Worm (Caenorhabditis elegans) whole organism, L1 larva: ENCODE results near the gene ZK1307.7.

Source experiments
- C16A3.4 ChIP-seq: fragments of 150-350 bp; optimal IDR thresholded peaks from 2 replicates; lab custom pipeline; 2014; ENCODE audit warnings: missing biosample characterization, missing genetic modification characterization
- aha-1 ChIP-seq: fragments of 150-350 bp; optimal IDR thresholded peaks from 2 replicates; lab custom pipeline; 2014; ENCODE audit warnings: missing biosample characterization, missing genetic modification characterization
- alr-1 ChIP-seq: fragments of 200-800 bp; sonication (Bioruptor generic); optimal IDR thresholded peaks from 2 replicates; lab custom pipeline; 2018; ENCODE audit warnings: borderline replicate concordance, mild to moderate bottlenecking, missing genetic modification characterization, missing compliant biosample characterization
- aly-2 ChIP-seq: fragments of 150-350 bp; optimal IDR thresholded peaks from 2 replicates; lab custom pipeline; 2014; ENCODE audit warnings: missing biosample characterization, missing genetic modification characterization
- blmp-1 ChIP-seq: fragments of 150-350 bp; optimal IDR thresholded peaks from 2 replicates; lab custom pipeline; 2014; ENCODE audit warnings: missing biosample characterization, missing genetic modification characterization
- ceh-63 ChIP-seq: fragments of 200-800 bp; sonication (Bioruptor generic); optimal IDR thresholded peaks from 2 replicates; lab custom pipeline; 2018; ENCODE audit warnings: mild to moderate bottlenecking, missing genetic modification characterization, missing compliant biosample characterization
- ceh-88 ChIP-seq: fragments of 200-800 bp; sonication (Bioruptor generic); IDR thresholded peaks from 2 replicates; pipeline ENCODE4 v1.3.6; 2022; ENCODE audit warnings: missing genetic modification characterization, missing compliant biosample characterization
- dpl-1 ChIP-seq, 3 experiments: fragments of 150-350 bp in 2 of 3; sonication (generic microtip) in 1 of 3; optimal IDR thresholded peaks; 2 replicates each; lab custom pipeline; 2014 to 2017; ENCODE audit warnings: missing biosample characterization in 3 of 3, missing genetic modification characterization in 3 of 3, missing genetic modification reagents in 3 of 3
- efl-1 ChIP-seq, 4 experiments: fragments of 150-350 bp; optimal IDR thresholded peaks in 3 of 4; peaks in 1 of 4; 1 replicate in 1 of 4; 2 replicates in 3 of 4; lab custom pipeline; 2014; ENCODE audit warnings: missing biosample characterization in 2 of 4, missing genetic modification characterization in 2 of 4, missing genetic modification reagents in 2 of 4
- egl-13 ChIP-seq: sonication (generic microtip); optimal IDR thresholded peaks from 2 replicates; lab custom pipeline; 2016; ENCODE audit warnings: missing genotype, missing genetic modification reagents, missing genetic modification characterization, missing compliant biosample characterization
- fkh-10 ChIP-seq: sonication (generic microtip); optimal IDR thresholded peaks from 2 replicates; lab custom pipeline; 2017; ENCODE audit warnings: missing biosample characterization, missing genetic modification reagents, missing genetic modification characterization
- fkh-4 ChIP-seq: sonication (generic microtip); optimal IDR thresholded peaks from 2 replicates; lab custom pipeline; 2016; ENCODE audit warnings: missing compliant biosample characterization, missing genetic modification characterization, borderline replicate concordance
- fkh-8 ChIP-seq: sonication (generic microtip); optimal IDR thresholded peaks from 2 replicates; lab custom pipeline; 2016; ENCODE audit warnings: mild to moderate bottlenecking, missing genetic modification characterization, missing compliant biosample characterization
- fos-1 ChIP-seq: fragments of 150-350 bp; optimal IDR thresholded peaks from 2 replicates; lab custom pipeline; 2014; ENCODE audit warnings: missing biosample characterization, missing genetic modification characterization
- grh-1 ChIP-seq: fragments of 200-800 bp; sonication (Bioruptor generic); IDR thresholded peaks from 2 replicates; pipeline ENCODE4 v1.3.6; 2022; ENCODE audit warnings: missing genetic modification reagents, missing genetic modification characterization, missing compliant biosample characterization
- irx-1 ChIP-seq: sonication (generic microtip); optimal IDR thresholded peaks from 2 replicates; lab custom pipeline; 2016; ENCODE audit warnings: missing genetic modification characterization, missing compliant biosample characterization
- lin-14 ChIP-seq: fragments of 200-800 bp; sonication (Bioruptor generic); optimal IDR thresholded peaks from 2 replicates; lab custom pipeline; 2018; ENCODE audit warnings: mild to moderate bottlenecking, missing genetic modification characterization, moderate library complexity, missing compliant biosample characterization
- lin-15B ChIP-seq: fragments of 150-350 bp; sonication (generic microtip); optimal IDR thresholded peaks from 3 replicates; lab custom pipeline; 2014; ENCODE audit warnings: missing biosample characterization, missing genetic modification characterization
- lin-35 ChIP-seq, 2 experiments: fragments of 150-350 bp; optimal IDR thresholded peaks; 2 replicates each; lab custom pipeline; 2014; ENCODE audit warnings: missing biosample characterization in 2 of 2, missing genetic modification characterization in 2 of 2, missing genetic modification reagents in 2 of 2
- lin-39 ChIP-seq: fragments of 150-350 bp; optimal IDR thresholded peaks from 2 replicates; lab custom pipeline; 2014; ENCODE audit warnings: missing biosample characterization, missing genetic modification reagents, missing genetic modification characterization
- lsy-2 ChIP-seq, 2 experiments: fragments of 150-350 bp; optimal IDR thresholded peaks; 2 replicates each; lab custom pipeline; 2014; ENCODE audit warnings: missing biosample characterization in 2 of 2, missing genetic modification characterization in 2 of 2
- mdl-1 ChIP-seq, 2 experiments: fragments of 150-350 bp; optimal IDR thresholded peaks; 2 replicates each; lab custom pipeline; 2014 to 2017; ENCODE audit warnings: missing biosample characterization in 2 of 2, missing genetic modification characterization in 2 of 2, inconsistent platforms in 1 of 2
- mef-2 ChIP-seq: fragments of 150-350 bp; optimal IDR thresholded peaks from 2 replicates; lab custom pipeline; 2014; ENCODE audit warnings: missing biosample characterization, missing genetic modification characterization
- mep-1 ChIP-seq: fragments of 150-350 bp; optimal IDR thresholded peaks from 2 replicates; lab custom pipeline; 2014; ENCODE audit warnings: missing biosample characterization, missing genetic modification characterization
- nhr-12 ChIP-seq: sonication (generic microtip); optimal IDR thresholded peaks from 2 replicates; lab custom pipeline; 2017; ENCODE audit warnings: missing biosample characterization, missing genetic modification characterization
- nhr-19 ChIP-seq: fragments of 200-800 bp; sonication (Bioruptor generic); conservative IDR thresholded peaks from 2 replicates; pipeline ENCODE4 v1.3.6; 2022; ENCODE audit warnings: missing genetic modification characterization, missing compliant biosample characterization
- nhr-20 ChIP-seq: sonication (generic microtip); optimal IDR thresholded peaks from 2 replicates; lab custom pipeline; 2016; ENCODE audit warnings: mild to moderate bottlenecking, missing genetic modification characterization, missing compliant biosample characterization
- nhr-28 ChIP-seq: fragments of 150-350 bp; optimal IDR thresholded peaks from 2 replicates; lab custom pipeline; 2014; ENCODE audit warnings: missing biosample characterization, missing genetic modification characterization
- nhr-47 ChIP-seq: sonication (generic microtip); optimal IDR thresholded peaks from 2 replicates; lab custom pipeline; 2016; ENCODE audit warnings: mild to moderate bottlenecking, missing genetic modification characterization, moderate library complexity, missing compliant biosample characterization
- nhr-71 ChIP-seq: sonication (generic microtip); optimal IDR thresholded peaks from 2 replicates; lab custom pipeline; 2016; ENCODE audit warnings: mild to moderate bottlenecking, missing genetic modification characterization, moderate library complexity, missing compliant biosample characterization
- nhr-76 ChIP-seq: sonication (generic microtip); optimal IDR thresholded peaks from 2 replicates; lab custom pipeline; 2017; ENCODE audit warnings: missing biosample characterization, missing genetic modification characterization
- nhr-77 ChIP-seq: fragments of 150-350 bp; optimal IDR thresholded peaks from 2 replicates; lab custom pipeline; 2014; ENCODE audit warnings: missing biosample characterization, missing genetic modification characterization
- nhr-84 ChIP-seq: sonication (generic microtip); optimal IDR thresholded peaks from 2 replicates; lab custom pipeline; 2017; ENCODE audit warnings: missing biosample characterization, missing genetic modification characterization
- nhr-85 ChIP-seq: sonication (generic microtip); peaks from one replicate; lab custom pipeline; 2016; ENCODE audit warnings: missing genetic modification characterization, inconsistent platforms, missing compliant biosample characterization
- pag-3 ChIP-seq: sonication (generic microtip); optimal IDR thresholded peaks from 2 replicates; lab custom pipeline; 2017; ENCODE audit warnings: missing genetic modification characterization, mild to moderate bottlenecking, missing compliant biosample characterization, antibody characterized with exemption, borderline replicate concordance; ENCODE audit not compliant: insufficient read depth
- pqm-1 ChIP-seq: sonication (generic microtip); optimal IDR thresholded peaks from 3 replicates; lab custom pipeline; 2017; ENCODE audit warnings: missing biosample characterization, missing genetic modification characterization
- skn-1 ChIP-seq: fragments of 150-350 bp; optimal IDR thresholded peaks from 2 replicates; lab custom pipeline; 2014; ENCODE audit warnings: missing biosample characterization, missing genetic modification characterization
- snu-23 ChIP-seq: sonication (generic microtip); optimal IDR thresholded peaks from 2 replicates; lab custom pipeline; 2016; ENCODE audit warnings: missing genetic modification characterization, missing compliant biosample characterization
- sup-37 ChIP-seq: fragments of 200-800 bp; sonication (Bioruptor generic); optimal IDR thresholded peaks from 2 replicates; lab custom pipeline; 2018; ENCODE audit warnings: mild to moderate bottlenecking, missing genetic modification characterization, missing compliant biosample characterization
- swsn-7 ChIP-seq: sonication (generic microtip); optimal IDR thresholded peaks from 2 replicates; lab custom pipeline; 2016; ENCODE audit warnings: missing genetic modification characterization, missing compliant biosample characterization
- tbx-2 ChIP-seq: sonication (generic microtip); optimal IDR thresholded peaks from 2 replicates; lab custom pipeline; 2016; ENCODE audit warnings: missing genetic modification characterization, missing compliant biosample characterization
- tlp-1 ChIP-seq: fragments of 150-350 bp; optimal IDR thresholded peaks from 2 replicates; lab custom pipeline; 2014; ENCODE audit warnings: missing biosample characterization, missing genetic modification characterization
- unc-130 ChIP-seq: fragments of 150-350 bp; optimal IDR thresholded peaks from 2 replicates; lab custom pipeline; 2017; ENCODE audit warnings: missing biosample characterization, missing genetic modification characterization, inconsistent platforms
- unc-62 ChIP-seq: fragments of 150-350 bp; optimal IDR thresholded peaks from 2 replicates; lab custom pipeline; 2014; ENCODE audit warnings: missing biosample characterization, missing genetic modification reagents, missing genetic modification characterization
- unc-98 ChIP-seq: fragments of 200-800 bp; sonication (Bioruptor generic); IDR thresholded peaks from 2 replicates; pipeline ENCODE4 v1.3.6; 2022; ENCODE audit warnings: missing genetic modification characterization, missing compliant biosample characterization
- vab-15 ChIP-seq: sonication (generic microtip); optimal IDR thresholded peaks from 2 replicates; lab custom pipeline; 2017; ENCODE audit warnings: missing genotype, mild to moderate bottlenecking, missing genetic modification characterization, missing compliant biosample characterization
- xbp-1 ChIP-seq: sonication (generic microtip); optimal IDR thresholded peaks from 2 replicates; lab custom pipeline; 2016; ENCODE audit warnings: missing genetic modification characterization, missing compliant biosample characterization
- zip-4 ChIP-seq: fragments of 200-800 bp; sonication (Bioruptor generic); optimal IDR thresholded peaks from 2 replicates; lab custom pipeline; 2018; ENCODE audit warnings: mild to moderate bottlenecking, missing genetic modification characterization, moderate library complexity, missing compliant biosample characterization
- ztf-4 ChIP-seq: fragments of 150-350 bp; optimal IDR thresholded peaks from 2 replicates; lab custom pipeline; 2014; ENCODE audit warnings: missing biosample characterization, missing genetic modification characterization

The ZK1307.7 gene

DNA sequence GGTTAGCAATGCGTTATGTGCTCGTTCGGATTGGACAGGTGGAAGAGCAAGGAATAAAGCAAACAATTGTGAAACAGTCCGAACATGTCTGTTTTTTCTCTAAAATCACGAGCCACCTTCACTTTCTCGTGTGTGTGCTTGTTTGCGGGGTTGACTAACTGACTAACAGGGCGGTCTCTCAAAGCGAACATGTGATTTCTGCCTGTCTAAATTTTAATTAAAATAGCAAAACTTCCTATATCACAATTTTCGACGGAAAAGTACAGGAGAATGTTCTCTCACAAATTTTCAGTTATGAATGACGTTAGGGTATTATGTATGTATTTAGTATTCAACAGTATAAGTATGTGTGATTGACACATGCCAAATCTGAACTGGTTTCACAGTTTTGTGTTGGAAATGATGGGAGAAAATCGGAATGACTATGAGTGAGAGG lies 14.5 kb upstream of the ZK1307.7 start:
- no peak for TF ChIP-seq irx-1 (tag; lab: Kevin White, UChicago)
- TF ChIP-seq ceh-63 = no peak
- TF ChIP-seq pag-3 (tag; lab: Kevin White, UChicago) = no peak
- peak in 1 of 2 experiments; percentile 40 for TF ChIP-seq lin-35 (GFP tag; optimal IDR thresholded peaks at IDR 0.05; lab: Kevin White, UChicago)
- TF ChIP-seq lin-14 (GFP tag; lab: Kevin White, UChicago) = peak; percentile 39
- peak in 1 of 2 experiments; percentile 74 for TF ChIP-seq mdl-1 (tag; optimal IDR thresholded peaks at IDR 0.05; lab: Kevin White, UChicago)
- no peak for TF ChIP-seq aly-2
- no peak for TF ChIP-seq vab-15 (tag; lab: Kevin White, UChicago)
- TF ChIP-seq egl-13 (tag; lab: Kevin White, UChicago) = no peak
- TF ChIP-seq ceh-88 (GFP tag; lab: Robert Waterston, UW) = no peak
- no peak for TF ChIP-seq fos-1 (tag; lab: Kevin White, UChicago)
- TF ChIP-seq nhr-20 (tag; lab: Kevin White, UChicago) = peak; percentile 9
- TF ChIP-seq nhr-85 = no peak
- TF ChIP-seq tlp-1 = no peak
- TF ChIP-seq nhr-12 (tag; lab: Kevin White, UChicago) = no peak
- no peak for TF ChIP-seq nhr-84
- TF ChIP-seq alr-1 (tag; lab: Kevin White, UChicago) = no peak
- no peak for TF ChIP-seq lin-39 (tag; lab: Kevin White, UChicago)
- TF ChIP-seq lin-15B (tag; lab: Kevin White, UChicago) = no peak
- TF ChIP-seq grh-1 (GFP tag; lab: Robert Waterston, UW) = no peak
- TF ChIP-seq blmp-1 (tag; lab: Kevin White, UChicago) = peak; percentile 23
- TF ChIP-seq nhr-19 (GFP tag; lab: Robert Waterston, UW) = no peak
- TF ChIP-seq pqm-1 (tag; lab: Kevin White, UChicago) = no peak
- no peak for TF ChIP-seq nhr-47
- TF ChIP-seq mef-2 (tag; lab: Kevin White, UChicago) = no peak
- no peak for TF ChIP-seq unc-98 (GFP tag; lab: Robert Waterston, UW)
- TF ChIP-seq snu-23 = no peak
- TF ChIP-seq nhr-71 = peak; percentile 44
- TF ChIP-seq efl-1 (optimal IDR thresholded peaks at IDR 0.05; lab: Kevin White, UChicago) = no peak
- peak in 1 of 2 experiments; percentile 94 for TF ChIP-seq efl-1 (GFP tag; optimal IDR thresholded peaks at IDR 0.05 in 1 of 2; lab: Kevin White, UChicago)
- no peak for TF ChIP-seq xbp-1 (tag; lab: Kevin White, UChicago)
- no peak for TF ChIP-seq fkh-8 (tag; lab: Kevin White, UChicago)
- TF ChIP-seq ztf-4 = no peak

DNA sequence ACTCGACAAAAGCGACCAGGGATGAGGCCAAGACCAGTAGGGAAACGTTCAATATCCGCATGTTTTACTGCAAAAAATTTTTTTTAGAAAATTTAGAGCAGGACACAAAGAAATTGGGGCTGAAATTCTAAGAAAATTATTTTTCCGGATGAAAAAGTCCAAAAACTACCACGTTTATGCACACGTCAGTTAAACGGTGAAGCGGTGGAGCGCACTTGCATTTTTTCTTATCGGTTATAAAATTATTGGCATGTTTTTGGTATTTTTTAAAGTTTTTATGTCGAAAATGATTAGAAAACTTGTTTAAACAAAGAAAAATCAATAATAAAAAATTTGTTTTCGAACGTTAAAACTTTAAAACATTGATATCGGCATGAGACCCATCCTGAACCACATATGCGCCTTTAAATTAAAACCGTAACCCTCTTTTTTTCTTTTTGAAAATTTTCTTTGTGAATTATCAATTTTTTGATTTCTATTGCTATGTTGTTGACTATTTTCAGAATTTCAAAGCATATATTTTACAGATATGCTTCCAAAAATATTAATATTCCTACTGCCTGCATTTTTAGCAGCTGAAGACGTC lies 12.2 kb upstream of the ZK1307.7 start, which contains the start of the genes dnj-20 and ZK1307.8:
dnj-20 (minus strand) TSS at position 67 of the 586 bp plus-strand sequence.
ZK1307.8 (plus strand) TSS at position 504 of the 586 bp plus-strand sequence.
- TF ChIP-seq swsn-7 (tag; lab: Kevin White, UChicago) = no peak
- no peak for TF ChIP-seq sup-37 (GFP tag; lab: Kevin White, UChicago)
- TF ChIP-seq pqm-1 (tag; lab: Kevin White, UChicago) = no peak
- peak in 2 of 3 experiments; percentile 10 to 39 for TF ChIP-seq dpl-1 (GFP tag; optimal IDR thresholded peaks at IDR 0.05; lab: Kevin White, UChicago)
- TF ChIP-seq lin-15B (tag; lab: Kevin White, UChicago) = no peak
- peak; percentile 98 for TF ChIP-seq xbp-1 (tag; lab: Kevin White, UChicago)
- no peak for TF ChIP-seq vab-15 (tag; lab: Kevin White, UChicago)
- no peak for TF ChIP-seq fkh-8 (tag; lab: Kevin White, UChicago)
- no peak for TF ChIP-seq nhr-19 (GFP tag; lab: Robert Waterston, UW)
- TF ChIP-seq nhr-20 (tag; lab: Kevin White, UChicago) = peak; percentile 3
- TF ChIP-seq ceh-88 (GFP tag; lab: Robert Waterston, UW) = no peak
- TF ChIP-seq unc-130 (tag; lab: Kevin White, UChicago) = no peak
- TF ChIP-seq fos-1 (tag; lab: Kevin White, UChicago) = no peak
- no peak for TF ChIP-seq fkh-4 (tag; lab: Kevin White, UChicago)
- no peak for TF ChIP-seq nhr-77 (tag; lab: Kevin White, UChicago)
- no peak for TF ChIP-seq nhr-76
- TF ChIP-seq nhr-71 = peak; percentile 6
- TF ChIP-seq skn-1 (tag; lab: Kevin White, UChicago) = no peak
- TF ChIP-seq pag-3 (tag; lab: Kevin White, UChicago) = no peak
- TF ChIP-seq fkh-10 (GFP tag; lab: Kevin White, UChicago) = no peak
- TF ChIP-seq mdl-1 (tag; optimal IDR thresholded peaks at IDR 0.05; lab: Kevin White, UChicago) = no peak
- no peak for TF ChIP-seq aha-1 (tag; lab: Kevin White, UChicago)
- TF ChIP-seq blmp-1 (tag; lab: Kevin White, UChicago) = peak; percentile 22
- TF ChIP-seq unc-62 (GFP tag; lab: Kevin White, UChicago) = no peak
- TF ChIP-seq nhr-28 (tag; lab: Kevin White, UChicago) = no peak
- TF ChIP-seq nhr-12 (tag; lab: Kevin White, UChicago) = no peak
- no peak for TF ChIP-seq lin-39 (tag; lab: Kevin White, UChicago)
- no peak for TF ChIP-seq zip-4 (GFP tag; lab: Kevin White, UChicago)
- TF ChIP-seq nhr-47 = no peak
- peak; percentile 27 for TF ChIP-seq C16A3.4 (tag; lab: Kevin White, UChicago)
- peak; percentile 22 for TF ChIP-seq mep-1 (tag; lab: Kevin White, UChicago)
- TF ChIP-seq lsy-2 (tag; optimal IDR thresholded peaks at IDR 0.05; lab: Kevin White, UChicago) = peak; percentile 14 to 46
- no peak for TF ChIP-seq tbx-2 (tag; lab: Kevin White, UChicago)
